Fruit fly (Drosophila melanogaster) whole organism, embryonic: ENCODE measurements around the gene CBP.
A peak's percentile ranks its signal among the peaks of the same experiment; 100 is the strongest.

ENCODE experiments used
- C15 ChIP-seq: fragments of 200-800 bp; sonication (Bioruptor generic); IDR thresholded peaks from 3 replicates; pipeline ENCODE4 v1.3.6; 2022; ENCODE audit warnings: missing biosample characterization, missing genetic modification characterization
- CG1024 ChIP-seq: fragments of 200-800 bp; sonication (Bioruptor generic); IDR thresholded peaks from 2 replicates; pipeline ENCODE4 v1.3.6; 2022; ENCODE audit warnings: missing biosample characterization, missing genetic modification characterization
- CG10543 ChIP-seq: fragments of 200-800 bp; sonication (Bioruptor generic); optimal IDR thresholded peaks from 3 replicates; lab custom pipeline; 2017; ENCODE audit warnings: missing biosample characterization, mild to moderate bottlenecking, missing genetic modification characterization, moderate library complexity
- CG14710 ChIP-seq: fragments of 200-800 bp; sonication (Bioruptor generic); optimal IDR thresholded peaks from 3 replicates; lab custom pipeline; 2019; ENCODE audit warnings: missing biosample characterization, mild to moderate bottlenecking, missing genetic modification characterization, moderate library complexity
- CG1647 ChIP-seq: fragments of 200-800 bp; sonication (Bioruptor generic); optimal IDR thresholded peaks from 3 replicates; lab custom pipeline; 2016; ENCODE audit warnings: missing biosample characterization, missing genetic modification characterization
- CG17328 ChIP-seq: fragments of 200-800 bp; sonication (Bioruptor generic); IDR thresholded peaks from 2 replicates; pipeline ENCODE4 v1.3.6; 2022; ENCODE audit warnings: missing biosample characterization, missing genetic modification characterization
- CG17612 ChIP-seq: fragments of 200-800 bp; sonication (Bioruptor generic); IDR thresholded peaks from 2 replicates; pipeline ENCODE4 v1.3.6; 2022; ENCODE audit warnings: missing biosample characterization, missing genetic modification characterization
- CG2199 ChIP-seq: fragments of 200-800 bp; sonication (Bioruptor generic); IDR thresholded peaks from 3 replicates; pipeline ENCODE4 v1.3.6; 2022; ENCODE audit warnings: missing biosample characterization, missing genetic modification characterization
- CG33213 ChIP-seq: fragments of 200-800 bp; sonication (Bioruptor generic); optimal IDR thresholded peaks from 3 replicates; lab custom pipeline; 2016; ENCODE audit warnings: missing biosample characterization, missing genetic modification characterization
- CG42726 ChIP-seq: fragments of 200-800 bp; sonication (Bioruptor generic); IDR thresholded peaks from 2 replicates; pipeline ENCODE4 v1.3.6; 2022; ENCODE audit warnings: missing biosample characterization, missing genetic modification characterization; ENCODE audit not compliant: partially characterized antibody
- CG4424 ChIP-seq: fragments of 200-800 bp; sonication (Bioruptor generic); optimal IDR thresholded peaks from 3 replicates; lab custom pipeline; 2016; ENCODE audit warnings: missing biosample characterization, missing genetic modification characterization
- CG6765 ChIP-seq: fragments of 200-800 bp; sonication (Bioruptor generic); optimal IDR thresholded peaks from 3 replicates; lab custom pipeline; 2017; ENCODE audit warnings: missing biosample characterization, mild to moderate bottlenecking, missing genetic modification characterization
- CG7786 ChIP-seq: fragments of 200-800 bp; sonication (Bioruptor generic); optimal IDR thresholded peaks from 2 replicates; lab custom pipeline; 2016; ENCODE audit warnings: missing biosample characterization, missing genetic modification characterization
- CG7839 ChIP-seq: fragments of 200-800 bp; sonication (Bioruptor generic); optimal IDR thresholded peaks from 3 replicates; lab custom pipeline; 2018; ENCODE audit warnings: missing biosample characterization, mild to moderate bottlenecking, missing genetic modification characterization, moderate library complexity
- CG7987 ChIP-seq: fragments of 200-800 bp; sonication (Bioruptor generic); optimal IDR thresholded peaks from 2 replicates; lab custom pipeline; 2018; ENCODE audit warnings: missing biosample characterization, mild to moderate bottlenecking, missing genetic modification characterization, moderate library complexity
- CG9817 ChIP-seq: fragments of 200-800 bp; sonication (Bioruptor generic); optimal IDR thresholded peaks from 2 replicates; lab custom pipeline; 2018; ENCODE audit warnings: missing biosample characterization, mild to moderate bottlenecking, missing genetic modification characterization, moderate library complexity
- D19A ChIP-seq: fragments of 200-800 bp; optimal IDR thresholded peaks from 3 replicates; lab custom pipeline; 2019; ENCODE audit warnings: missing biosample characterization, mild to moderate bottlenecking, missing genetic modification characterization, moderate library complexity
- Drgx ChIP-seq: fragments of 200-800 bp; sonication (Bioruptor generic); IDR thresholded peaks from 2 replicates; pipeline ENCODE4 v1.3.6; 2022; ENCODE audit warnings: missing biosample characterization, missing genetic modification characterization
- Ets65A ChIP-seq: fragments of 200-800 bp; sonication (Bioruptor generic); peaks from one replicate; lab custom pipeline; 2016; ENCODE audit warnings: missing biosample characterization, missing genetic modification characterization
- Hmr ChIP-seq: fragments of 200-800 bp; sonication (Bioruptor generic); optimal IDR thresholded peaks from 3 replicates; lab custom pipeline; 2017; ENCODE audit warnings: mild to moderate bottlenecking, missing biosample characterization, missing genetic modification reagents, missing genetic modification characterization
- Hmx ChIP-seq: fragments of 200-800 bp; sonication (Bioruptor generic); optimal IDR thresholded peaks from 2 replicates; lab custom pipeline; 2016; ENCODE audit warnings: missing biosample characterization, missing genetic modification characterization
- Hr51 ChIP-seq, 2 experiments: fragments of 200-800 bp; sonication (Bioruptor generic); optimal IDR thresholded peaks; 2 replicates in 1 of 2; 3 replicates in 1 of 2; lab custom pipeline; 2016 to 2018; ENCODE audit warnings: missing biosample characterization in 2 of 2, missing genetic modification characterization in 2 of 2, mild to moderate bottlenecking in 1 of 2, moderate library complexity in 1 of 2
- Med ChIP-seq: fragments of 200-800 bp; sonication (Bioruptor generic); peaks from one replicate; lab custom pipeline; 2016; ENCODE audit warnings: missing biosample characterization, missing genetic modification characterization, mild to moderate bottlenecking, inconsistent platforms, moderate library complexity
- Optix ChIP-seq: fragments of 200-800 bp; sonication (Bioruptor generic); IDR thresholded peaks from 3 replicates; pipeline ENCODE4 v1.3.6; 2022; ENCODE audit warnings: missing biosample characterization, missing genetic modification characterization
- Ptx1 ChIP-seq: fragments of 200-800 bp; sonication (Bioruptor generic); IDR thresholded peaks from 2 replicates; pipeline ENCODE4 v1.3.6; 2022; ENCODE audit warnings: missing biosample characterization, missing genetic modification characterization
- Vsx1 ChIP-seq: fragments of 200-800 bp; sonication (Bioruptor generic); optimal IDR thresholded peaks from 2 replicates; lab custom pipeline; 2017; ENCODE audit warnings: missing biosample characterization, mild to moderate bottlenecking, missing genetic modification characterization, missing genetic modification reagents
- bbx ChIP-seq: fragments of 200-800 bp; sonication (Bioruptor generic); IDR thresholded peaks from 2 replicates; pipeline ENCODE4 v1.3.6; 2022; ENCODE audit warnings: missing biosample characterization, missing genetic modification characterization; ENCODE audit not compliant: partially characterized antibody
- bigmax ChIP-seq: fragments of 200-800 bp; sonication (Bioruptor generic); optimal IDR thresholded peaks from 2 replicates; lab custom pipeline; 2018; ENCODE audit warnings: missing biosample characterization, mild to moderate bottlenecking, missing genetic modification characterization
- croc ChIP-seq: fragments of 200-800 bp; sonication (Bioruptor generic); conservative IDR thresholded peaks from 3 replicates; pipeline ENCODE4 v1.3.6; 2022; ENCODE audit warnings: missing biosample characterization, missing genetic modification characterization
- dati ChIP-seq: fragments of 200-800 bp; sonication (Bioruptor generic); IDR thresholded peaks from 2 replicates; pipeline ENCODE4 v1.3.6; 2022; ENCODE audit warnings: missing biosample characterization, missing genetic modification characterization
- ewg ChIP-seq: fragments of 200-800 bp; sonication (Bioruptor generic); optimal IDR thresholded peaks from 3 replicates; lab custom pipeline; 2017; ENCODE audit warnings: mild to moderate bottlenecking, missing biosample characterization, missing genetic modification reagents, missing genetic modification characterization
- exex ChIP-seq: fragments of 200-800 bp; sonication (Bioruptor generic); optimal IDR thresholded peaks from 4 replicates; lab custom pipeline; 2018; ENCODE audit warnings: missing biosample characterization, mild to moderate bottlenecking, missing genetic modification characterization, moderate library complexity
- fu2 ChIP-seq: fragments of 200-800 bp; sonication (Bioruptor generic); optimal IDR thresholded peaks from 2 replicates; lab custom pipeline; 2016; ENCODE audit warnings: missing biosample characterization, missing genetic modification characterization
- gce ChIP-seq: fragments of 200-800 bp; sonication (Bioruptor generic); IDR thresholded peaks from 3 replicates; pipeline ENCODE4 v1.3.6; 2022; ENCODE audit warnings: missing biosample characterization, missing genetic modification characterization
- grn ChIP-seq: fragments of 200-800 bp; sonication (Bioruptor generic); optimal IDR thresholded peaks from 3 replicates; lab custom pipeline; 2017; ENCODE audit warnings: missing biosample characterization, missing genetic modification characterization
- ind ChIP-seq: fragments of 200-800 bp; sonication (Bioruptor generic); optimal IDR thresholded peaks from 3 replicates; lab custom pipeline; 2016; ENCODE audit warnings: missing biosample characterization, missing genetic modification characterization
- nerfin-1 ChIP-seq: fragments of 200-800 bp; sonication (Bioruptor generic); optimal IDR thresholded peaks from 3 replicates; lab custom pipeline; 2019; ENCODE audit warnings: missing biosample characterization, mild to moderate bottlenecking, missing genetic modification characterization, moderate library complexity
- pb ChIP-seq: fragments of 200-800 bp; sonication (Bioruptor generic); optimal IDR thresholded peaks from 3 replicates; lab custom pipeline; 2016; ENCODE audit warnings: missing biosample characterization, missing genetic modification characterization
- repo ChIP-seq: fragments of 200-800 bp; sonication (Bioruptor generic); optimal IDR thresholded peaks from 2 replicates; lab custom pipeline; 2016; ENCODE audit warnings: missing biosample characterization, missing genetic modification characterization
- sens-2 ChIP-seq: fragments of 200-800 bp; sonication (Bioruptor generic); IDR thresholded peaks from 2 replicates; pipeline ENCODE4 v1.3.6; 2022; ENCODE audit warnings: missing biosample characterization, missing genetic modification characterization
- sim ChIP-seq: fragments of 200-800 bp; sonication (Bioruptor generic); IDR thresholded peaks from 2 replicates; pipeline ENCODE4 v1.3.6; 2022; ENCODE audit warnings: missing biosample characterization, missing genetic modification characterization
- sisA ChIP-seq: fragments of 200-800 bp; sonication (Bioruptor generic); IDR thresholded peaks from 2 replicates; pipeline ENCODE4 v1.3.6; 2022; ENCODE audit warnings: missing biosample characterization, missing genetic modification characterization
- slou ChIP-seq: fragments of 200-800 bp; sonication (Bioruptor generic); optimal IDR thresholded peaks from 3 replicates; lab custom pipeline; 2016; ENCODE audit warnings: missing biosample characterization, missing genetic modification characterization
- so ChIP-seq: fragments of 200-800 bp; sonication (Bioruptor generic); IDR thresholded peaks from 3 replicates; pipeline ENCODE4 v1.3.6; 2022; ENCODE audit warnings: missing biosample characterization, missing genetic modification characterization
- sr ChIP-seq: fragments of 200-800 bp; sonication (Bioruptor generic); IDR thresholded peaks from 3 replicates; pipeline ENCODE4 v1.3.6; 2022; ENCODE audit warnings: missing biosample characterization, missing genetic modification characterization
- sug ChIP-seq: fragments of 200-800 bp; optimal IDR thresholded peaks from 2 replicates; lab custom pipeline; 2019; ENCODE audit warnings: missing biosample characterization, mild to moderate bottlenecking, missing genetic modification characterization, moderate library complexity

Gene CBP

dm6 chrX:7307478-7308200 is 29.5 kb upstream of the CBP start, which contains the start of gene brk (continued):
- TF ChIP-seq CG10543 (peak; percentile 27), CG7987 (GFP tag; lab: Kevin White, UChicago) (peak; percentile 66), so (GFP tag; lab: Robert Waterston, UW) (no peak), bbx (peak; percentile 45; the same call in 1 of the 2 replicates), D19A (no peak), slou (GFP tag; lab: Kevin White, UChicago) (no peak), Hmx (GFP tag; lab: Kevin White, UChicago) (no peak), CG42726 (no peak)

dm6 chrX:7308794-7309193 is 28.4 kb upstream of the CBP start:
- TF ChIP-seq nerfin-1, result no peak
- TF ChIP-seq fu2 (GFP tag; lab: Kevin White, UChicago), result no peak
- peak; percentile 59; the same call in 2 of the 3 replicates for TF ChIP-seq sr (GFP tag; lab: Robert Waterston, UW)
- no peak for TF ChIP-seq ind (GFP tag; lab: Kevin White, UChicago)
- TF ChIP-seq CG1647 (GFP tag; lab: Kevin White, UChicago), result no peak
- no peak for TF ChIP-seq pb (GFP tag; lab: Kevin White, UChicago)
- no peak for TF ChIP-seq sisA
- TF ChIP-seq CG1024 (GFP tag; lab: Robert Waterston, UW), result no peak
- no peak for TF ChIP-seq exex (tag; lab: Kevin White, UChicago)
- TF ChIP-seq CG33213 (GFP tag; lab: Kevin White, UChicago), result no peak
- TF ChIP-seq Med (GFP tag; lab: Kevin White, UChicago), result peak; percentile 64
- TF ChIP-seq CG6765, result no peak
- no peak for TF ChIP-seq repo (GFP tag; lab: Kevin White, UChicago)
- TF ChIP-seq CG7786 (GFP tag; lab: Kevin White, UChicago), result no peak
- no peak for TF ChIP-seq C15 (GFP tag; lab: Robert Waterston, UW)
- TF ChIP-seq Ets65A (GFP tag; lab: Kevin White, UChicago), result peak; percentile 73
- TF ChIP-seq croc (GFP tag; lab: Robert Waterston, UW), result no peak
- no peak for TF ChIP-seq CG9817 (tag; lab: Kevin White, UChicago)
- no peak for TF ChIP-seq sim (GFP tag; lab: Robert Waterston, UW)
- TF ChIP-seq Ptx1 (GFP tag; lab: Robert Waterston, UW), result no peak
- no peak for TF ChIP-seq Optix (GFP tag; lab: Robert Waterston, UW)
- TF ChIP-seq CG17612 (GFP tag; lab: Robert Waterston, UW), result no peak
- TF ChIP-seq CG17328, result no peak
- TF ChIP-seq, all 482 proteins: peak for 3

dm6 chrX:7312406-7312805 is 24.7 kb upstream of the CBP start:
- TF ChIP-seq Drgx (GFP tag; lab: Robert Waterston, UW) (peak; percentile 51), CG14710 (no peak), Ptx1 (GFP tag; lab: Robert Waterston, UW) (0 out of 2 replicates have a peak, but pooled peaks have one; percentile 5), Med (GFP tag; lab: Kevin White, UChicago) (peak; percentile 59), ewg (GFP tag; lab: Kevin White, UChicago) (no peak)
- TF ChIP-seq, all 482 proteins: peak for 3

- TF ChIP-seq Hmr (GFP tag; lab: Kevin White, UChicago) (no peak), grn (GFP tag; lab: Kevin White, UChicago) (peak; percentile 82), sug (peak; percentile 83), Vsx1 (GFP tag; lab: Kevin White, UChicago) (no peak), gce (GFP tag; lab: Robert Waterston, UW) (no peak), sens-2 (GFP tag; lab: Robert Waterston, UW) (0 out of 2 replicates have a peak, but pooled peaks have one; percentile 8), CG7839 (tag; lab: Kevin White, UChicago) (no peak), Hr51 (GFP tag; optimal IDR thresholded peaks at IDR 0.05; lab: Kevin White, UChicago) (no peak), CG4424 (GFP tag; lab: Kevin White, UChicago) (no peak), bigmax (GFP tag; lab: Kevin White, UChicago) (no peak), CG2199 (peak; percentile 46; the same call in 1 of the 3 replicates), dati (no peak)
Observed at dm6 chrX:7315925-7316650, 21.1 kb upstream of the CBP start.
